Fruit fly (Drosophila melanogaster) whole organism, prepupa: ENCODE results near the gene Lgr3.

ENCODE experiments used
- Blimp-1 ChIP-seq: fragments of 200-800 bp; sonication (Bioruptor generic); optimal IDR thresholded peaks from 3 replicates; lab custom pipeline; 2017; ENCODE audit warnings: missing biosample characterization, missing genetic modification characterization, mild to moderate bottlenecking, moderate library complexity, missing genetic modification reagents
- CG10631 ChIP-seq: fragments of 200-800 bp; sonication (Bioruptor generic); optimal IDR thresholded peaks from 2 replicates; lab custom pipeline; 2016; ENCODE audit warnings: missing biosample characterization, missing genetic modification characterization
- CG10669 ChIP-seq: fragments of 200-800 bp; sonication (Bioruptor generic); optimal IDR thresholded peaks from 3 replicates; lab custom pipeline; 2018; ENCODE audit warnings: missing biosample characterization, mild to moderate bottlenecking, missing genetic modification characterization, moderate library complexity
- CG11294 ChIP-seq: fragments of 200-800 bp; sonication (Bioruptor generic); IDR thresholded peaks from 2 replicates; pipeline ENCODE4 v1.3.6; 2022; ENCODE audit warnings: missing biosample characterization, missing genetic modification characterization
- CG11902 ChIP-seq: fragments of 200-800 bp; sonication (Bioruptor generic); optimal IDR thresholded peaks from 3 replicates; lab custom pipeline; 2016; ENCODE audit warnings: missing biosample characterization, missing genetic modification characterization
- CG1621 ChIP-seq: fragments of 200-800 bp; sonication (Bioruptor generic); optimal IDR thresholded peaks from 3 replicates; lab custom pipeline; 2018; ENCODE audit warnings: missing biosample characterization, mild to moderate bottlenecking, missing genetic modification characterization
- CG16779 ChIP-seq: fragments of 200-800 bp; sonication (Bioruptor generic); optimal IDR thresholded peaks from 3 replicates; lab custom pipeline; 2017; ENCODE audit warnings: missing biosample characterization, mild to moderate bottlenecking, missing genetic modification characterization
- CG3032 ChIP-seq: fragments of 200-800 bp; optimal IDR thresholded peaks from 2 replicates; lab custom pipeline; 2019; ENCODE audit warnings: missing biosample characterization, mild to moderate bottlenecking, missing genetic modification characterization, moderate library complexity
- CG31627 ChIP-seq: fragments of 200-800 bp; sonication (Bioruptor generic); optimal IDR thresholded peaks from 3 replicates; lab custom pipeline; 2016; ENCODE audit warnings: missing biosample characterization, missing genetic modification characterization
- CG32006 ChIP-seq: fragments of 200-800 bp; sonication (Bioruptor generic); optimal IDR thresholded peaks from 3 replicates; lab custom pipeline; 2017; ENCODE audit warnings: missing biosample characterization, mild to moderate bottlenecking, missing genetic modification characterization
- CG34406 ChIP-seq: fragments of 200-800 bp; sonication (Bioruptor generic); optimal IDR thresholded peaks from 3 replicates; lab custom pipeline; 2016; ENCODE audit warnings: missing biosample characterization, missing genetic modification characterization
- CG3919 ChIP-seq: fragments of 200-800 bp; sonication (Bioruptor generic); optimal IDR thresholded peaks from 3 replicates; lab custom pipeline; 2016; ENCODE audit warnings: missing biosample characterization, missing genetic modification characterization
- CG4318 ChIP-seq: fragments of 200-800 bp; sonication (Bioruptor generic); optimal IDR thresholded peaks from 3 replicates; lab custom pipeline; 2017; ENCODE audit warnings: missing biosample characterization, mild to moderate bottlenecking, missing genetic modification characterization
- CG6163 ChIP-seq: fragments of 200-800 bp; sonication (Bioruptor generic); IDR thresholded peaks from 3 replicates; pipeline ENCODE4 v1.3.6; 2022; ENCODE audit warnings: missing biosample characterization, missing genetic modification characterization
- CG6276 ChIP-seq: fragments of 200-800 bp; sonication (Bioruptor generic); optimal IDR thresholded peaks from 2 replicates; lab custom pipeline; 2017; ENCODE audit warnings: missing biosample characterization, mild to moderate bottlenecking, missing genetic modification characterization
- CG6792 ChIP-seq: fragments of 200-800 bp; sonication (Bioruptor generic); optimal IDR thresholded peaks from 3 replicates; lab custom pipeline; 2016; ENCODE audit warnings: missing biosample characterization, missing genetic modification characterization
- CG6808 ChIP-seq: fragments of 200-800 bp; sonication (Bioruptor generic); optimal IDR thresholded peaks from 3 replicates; lab custom pipeline; 2017; ENCODE audit warnings: missing biosample characterization, missing genetic modification characterization, mild to moderate bottlenecking, moderate library complexity, missing genetic modification reagents
- CG6854 ChIP-seq: fragments of 200-800 bp; sonication (Bioruptor generic); optimal IDR thresholded peaks from 2 replicates; lab custom pipeline; 2017; ENCODE audit warnings: missing biosample characterization, mild to moderate bottlenecking, missing genetic modification characterization
- CG7368 ChIP-seq: fragments of 200-800 bp; sonication (Bioruptor generic); optimal IDR thresholded peaks from 3 replicates; lab custom pipeline; 2016; ENCODE audit warnings: missing biosample characterization, missing genetic modification characterization
- CG8119 ChIP-seq: fragments of 200-800 bp; sonication (Bioruptor generic); IDR thresholded peaks from 3 replicates; pipeline ENCODE4 v1.3.6; 2022; ENCODE audit warnings: missing biosample characterization, missing genetic modification characterization
- CG8319 ChIP-seq: fragments of 200-800 bp; sonication (Bioruptor generic); optimal IDR thresholded peaks from 3 replicates; lab custom pipeline; 2016; ENCODE audit warnings: missing biosample characterization, missing genetic modification characterization
- CG8632 ChIP-seq: fragments of 200-800 bp; sonication (Bioruptor generic); optimal IDR thresholded peaks from 3 replicates; lab custom pipeline; 2016; ENCODE audit warnings: missing biosample characterization, missing genetic modification characterization
- Eip75B ChIP-seq: fragments of 200-800 bp; sonication (Bioruptor generic); optimal IDR thresholded peaks from 3 replicates; lab custom pipeline; 2016; ENCODE audit warnings: missing biosample characterization, missing genetic modification characterization
- Eip78C ChIP-seq: fragments of 200-800 bp; sonication (Bioruptor generic); peaks from one replicate; lab custom pipeline; 2016; ENCODE audit warnings: missing biosample characterization, missing genetic modification characterization
- Ets96B ChIP-seq: fragments of 200-800 bp; optimal IDR thresholded peaks from 2 replicates; lab custom pipeline; 2019; ENCODE audit warnings: missing biosample characterization, mild to moderate bottlenecking, missing genetic modification characterization, moderate library complexity
- Hr38 ChIP-seq: sonication (Bioruptor generic); optimal IDR thresholded peaks from 2 replicates; lab custom pipeline; 2016; ENCODE audit warnings: missing biosample characterization, missing genetic modification characterization
- Hr39 ChIP-seq: fragments of 200-800 bp; sonication (Bioruptor generic); optimal IDR thresholded peaks from 2 replicates; lab custom pipeline; 2016; ENCODE audit warnings: missing biosample characterization, missing genetic modification characterization
- Hr4 ChIP-seq: fragments of 200-800 bp; sonication (Bioruptor generic); optimal IDR thresholded peaks from 3 replicates; lab custom pipeline; 2016; ENCODE audit warnings: missing biosample characterization, missing genetic modification characterization
- Lpt ChIP-seq: fragments of 200-800 bp; sonication (Bioruptor generic); optimal IDR thresholded peaks from 3 replicates; lab custom pipeline; 2016; ENCODE audit warnings: missing biosample characterization, missing genetic modification characterization
- Met ChIP-seq: fragments of 200-800 bp; sonication (Bioruptor generic); optimal IDR thresholded peaks from 3 replicates; lab custom pipeline; 2016; ENCODE audit warnings: missing biosample characterization, missing genetic modification characterization
- OdsH ChIP-seq: fragments of 200-800 bp; sonication (Bioruptor generic); optimal IDR thresholded peaks from 3 replicates; lab custom pipeline; 2016; ENCODE audit warnings: missing biosample characterization, missing genetic modification characterization
- Sox102F ChIP-seq: fragments of 200-800 bp; sonication (Bioruptor generic); optimal IDR thresholded peaks from 2 replicates; lab custom pipeline; 2016; ENCODE audit warnings: missing biosample characterization, mild to moderate bottlenecking, missing genetic modification characterization
- Sox14 ChIP-seq: fragments of 200-800 bp; sonication (Bioruptor generic); optimal IDR thresholded peaks from 3 replicates; lab custom pipeline; 2016; ENCODE audit warnings: missing biosample characterization, missing genetic modification characterization
- achi ChIP-seq: fragments of 200-800 bp; sonication (Bioruptor generic); optimal IDR thresholded peaks from 3 replicates; lab custom pipeline; 2016; ENCODE audit warnings: missing biosample characterization, missing genetic modification characterization
- acj6 ChIP-seq: fragments of 200-800 bp; sonication (Bioruptor generic); optimal IDR thresholded peaks from 3 replicates; lab custom pipeline; 2016; ENCODE audit warnings: missing biosample characterization, missing genetic modification characterization
- cyc ChIP-seq: fragments of 200-800 bp; sonication (Bioruptor generic); optimal IDR thresholded peaks from 3 replicates; lab custom pipeline; 2016; ENCODE audit warnings: missing biosample characterization, missing genetic modification characterization
- dac ChIP-seq: fragments of 200-800 bp; sonication (Bioruptor generic); optimal IDR thresholded peaks from 2 replicates; lab custom pipeline; 2017; ENCODE audit warnings: missing biosample characterization, mild to moderate bottlenecking, missing genetic modification characterization
- dsx ChIP-seq: fragments of 200-800 bp; optimal IDR thresholded peaks from 3 replicates; lab custom pipeline; 2019; ENCODE audit warnings: missing biosample characterization, mild to moderate bottlenecking, missing genetic modification characterization, moderate library complexity; ENCODE audit not compliant: poor library complexity, severe bottlenecking
- fd59A ChIP-seq: fragments of 200-800 bp; sonication (Bioruptor generic); optimal IDR thresholded peaks from 2 replicates; lab custom pipeline; 2017; ENCODE audit warnings: missing biosample characterization, mild to moderate bottlenecking, missing genetic modification characterization, missing genetic modification reagents
- fkh ChIP-seq: fragments of 200-800 bp; sonication (Bioruptor generic); optimal IDR thresholded peaks from 3 replicates; lab custom pipeline; 2017; ENCODE audit warnings: missing biosample characterization, mild to moderate bottlenecking, missing genetic modification characterization, moderate library complexity
- lz ChIP-seq: fragments of 200-800 bp; sonication (Bioruptor generic); optimal IDR thresholded peaks from 3 replicates; lab custom pipeline; 2016; ENCODE audit warnings: missing biosample characterization, missing genetic modification characterization
- net ChIP-seq: fragments of 200-800 bp; sonication (Bioruptor generic); optimal IDR thresholded peaks from 3 replicates; lab custom pipeline; 2016; ENCODE audit warnings: missing biosample characterization, missing genetic modification characterization
- pdm3 ChIP-seq: fragments of 200-800 bp; sonication (Bioruptor generic); optimal IDR thresholded peaks from 3 replicates; lab custom pipeline; 2016; ENCODE audit warnings: missing biosample characterization, missing genetic modification characterization
- salr ChIP-seq, 2 experiments: fragments of 200-800 bp; sonication (Bioruptor generic); optimal IDR thresholded peaks; 3 replicates each; lab custom pipeline; 2016 to 2018; ENCODE audit warnings: missing biosample characterization in 2 of 2, missing genetic modification characterization in 2 of 2, mild to moderate bottlenecking in 1 of 2
- spab ChIP-seq: fragments of 200-800 bp; sonication (Bioruptor generic); optimal IDR thresholded peaks from 2 replicates; lab custom pipeline; 2017; ENCODE audit warnings: missing biosample characterization, mild to moderate bottlenecking, missing genetic modification characterization, missing genetic modification reagents
- topi ChIP-seq: fragments of 200-800 bp; sonication (Bioruptor generic); optimal IDR thresholded peaks from 3 replicates; lab custom pipeline; 2016; ENCODE audit warnings: missing biosample characterization, missing genetic modification characterization
- vri ChIP-seq: fragments of 200-800 bp; sonication (Bioruptor generic); optimal IDR thresholded peaks from 3 replicates; lab custom pipeline; 2016; ENCODE audit warnings: missing biosample characterization, mild to moderate bottlenecking, missing genetic modification characterization

The Lgr3 gene

dm6 chr3R:25640463-25640862 is 25.1 kb upstream of the Lgr3 start (continued):
- TF ChIP-seq pdm3 (GFP tag; lab: Kevin White, UChicago), result peak; percentile 85
- peak; percentile 81 for TF ChIP-seq spab (GFP tag; lab: Kevin White, UChicago)
- peak; percentile 91 for TF ChIP-seq vri (GFP tag; lab: Kevin White, UChicago)
- TF ChIP-seq CG7368, result peak; percentile 86
- TF ChIP-seq dsx (GFP tag; lab: Kevin White, UChicago), result peak; percentile 83
- TF ChIP-seq CG16779 (tag; lab: Kevin White, UChicago), result peak; percentile 43
- peak; percentile 85 for TF ChIP-seq CG34406
- peak; percentile 86 for TF ChIP-seq CG10631
- TF ChIP-seq net (GFP tag; lab: Kevin White, UChicago), result peak; percentile 79
- peak; percentile 84 for TF ChIP-seq CG11902 (GFP tag; lab: Kevin White, UChicago)
- peak; percentile 86 for TF ChIP-seq Hr39 (GFP tag; lab: Kevin White, UChicago)
- TF ChIP-seq CG3032 (tag; lab: Kevin White, UChicago), result peak; percentile 86
- peak; percentile 21 for TF ChIP-seq fkh (GFP tag; lab: Kevin White, UChicago)
- TF ChIP-seq CG10669 (GFP tag; lab: Kevin White, UChicago), result peak; percentile 83
- peak; percentile 13 to 49 for TF ChIP-seq salr (GFP tag; optimal IDR thresholded peaks at IDR 0.05; lab: Kevin White, UChicago)
- TF ChIP-seq CG31627, result peak; percentile 87
- peak; percentile 90 for TF ChIP-seq CG3919
- TF ChIP-seq CG8632 (GFP tag; lab: Kevin White, UChicago), result peak; percentile 87
- TF ChIP-seq CG6276 (GFP tag; lab: Kevin White, UChicago), result no peak
- TF ChIP-seq Sox102F, result peak; percentile 92
- peak; percentile 93 for TF ChIP-seq topi (GFP tag; lab: Kevin White, UChicago)
- peak; percentile 94 for TF ChIP-seq Met (GFP tag; lab: Kevin White, UChicago)
- no peak for TF ChIP-seq dac (GFP tag; lab: Kevin White, UChicago)
- TF ChIP-seq, all 60 proteins: peak for 55

- TF ChIP-seq CG34406 (no peak), CG6808 (GFP tag; lab: Kevin White, UChicago) (peak; percentile 31), Eip78C (peak; percentile 65), CG3919 (no peak), CG10669 (GFP tag; lab: Kevin White, UChicago) (peak; percentile 19), CG6163 (GFP tag; lab: Robert Waterston, UW) (0 out of 3 replicates have a peak, but pooled peaks have one; percentile 26), CG6854 (GFP tag; lab: Kevin White, UChicago) (no peak), Met (GFP tag; lab: Kevin White, UChicago) (no peak), Lpt (no peak), spab (GFP tag; lab: Kevin White, UChicago) (peak; percentile 3), Ets96B (peak; percentile 9), CG6792 (GFP tag; lab: Kevin White, UChicago) (no peak), CG4318 (GFP tag; lab: Kevin White, UChicago) (no peak), Eip75B (peak; percentile 14), CG11294 (GFP tag; lab: Robert Waterston, UW) (no peak), Hr39 (GFP tag; lab: Kevin White, UChicago) (no peak), CG8119 (GFP tag; lab: Robert Waterston, UW) (no peak), achi (GFP tag; lab: Kevin White, UChicago) (peak; percentile 14), acj6 (GFP tag; lab: Kevin White, UChicago) (no peak), OdsH (GFP tag; lab: Kevin White, UChicago) (no peak)
These were observed 21.4 kb upstream of the Lgr3 start for dm6 chr3R:25644172-25644571.

- TF ChIP-seq CG1621 (peak; percentile 75), fd59A (peak; percentile 68), dsx (GFP tag; lab: Kevin White, UChicago) (peak; percentile 47), vri (GFP tag; lab: Kevin White, UChicago) (peak; percentile 48), CG34406 (peak; percentile 73), Blimp-1 (GFP tag; lab: Kevin White, UChicago) (peak; percentile 68), fkh (GFP tag; lab: Kevin White, UChicago) (peak; percentile 52), CG8319 (GFP tag; lab: Kevin White, UChicago) (peak; percentile 80), Eip78C (peak; percentile 93), Ets96B (peak; percentile 78), cyc (peak; percentile 95), lz (GFP tag; lab: Kevin White, UChicago) (peak; percentile 93), CG11294 (GFP tag; lab: Robert Waterston, UW) (peak; percentile 63; the same call in 1 of the 2 replicates), CG6808 (GFP tag; lab: Kevin White, UChicago) (peak; percentile 65), CG32006 (peak; percentile 81), Hr38 (peak; percentile 58), Hr4 (GFP tag; lab: Kevin White, UChicago) (peak; percentile 89), Sox14 (GFP tag; lab: Kevin White, UChicago) (peak; percentile 90)
These were observed 18.6 kb upstream of the Lgr3 start for dm6 chr3R:25646882-25647518.
